Fruit fly (Drosophila melanogaster) whole organism, adult: ENCODE data around the gene ppk27.

Source experiments
- CG14711 ChIP-seq: fragments of 200-800 bp; sonication (Bioruptor generic); optimal IDR thresholded peaks from 2 replicates; lab custom pipeline; 2018; ENCODE audit warnings: missing biosample characterization, mild to moderate bottlenecking, missing genetic modification characterization, moderate library complexity
- CG7045 ChIP-seq: fragments of 200-800 bp; sonication (Bioruptor generic); optimal IDR thresholded peaks from 2 replicates; lab custom pipeline; 2017; ENCODE audit warnings: missing biosample characterization, mild to moderate bottlenecking, missing genetic modification characterization
- CG7101 ChIP-seq: fragments of 200-800 bp; sonication (Bioruptor generic); optimal IDR thresholded peaks from 2 replicates; lab custom pipeline; 2018; ENCODE audit warnings: missing biosample characterization, mild to moderate bottlenecking, missing genetic modification characterization, moderate library complexity
- pad ChIP-seq: fragments of 200-800 bp; sonication (Bioruptor generic); optimal IDR thresholded peaks from 3 replicates; lab custom pipeline; 2017; ENCODE audit warnings: missing biosample characterization, missing genetic modification characterization, mild to moderate bottlenecking, moderate library complexity, missing genetic modification reagents

DNA sequence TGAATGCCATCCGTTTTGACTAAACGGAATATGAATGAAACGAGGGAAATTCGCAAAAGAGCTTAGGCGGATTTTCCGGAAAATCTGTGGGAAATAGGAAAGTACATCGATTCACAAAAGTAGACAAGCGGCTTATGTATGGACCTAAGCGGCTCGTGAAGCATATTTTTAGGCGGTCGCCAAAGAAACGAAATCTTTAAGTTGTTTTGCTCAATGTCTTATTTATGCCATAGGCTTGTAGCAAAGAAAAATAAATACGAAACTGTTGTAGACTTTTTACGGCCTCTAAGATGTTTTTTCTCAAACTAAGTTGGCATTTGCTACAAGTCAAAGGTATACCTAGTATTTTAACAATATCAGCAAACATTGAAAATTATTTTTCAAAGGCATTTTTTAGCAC, 41.3 kb downstream of the ppk27 start, which contains the start of gene CG43089:
- TF ChIP-seq CG14711 (tag; lab: Kevin White, UChicago) = no peak
- TF ChIP-seq CG7045 (GFP tag; lab: Kevin White, UChicago) = no peak
- TF ChIP-seq CG7101 (tag; lab: Kevin White, UChicago) = no peak
- TF ChIP-seq pad (GFP tag; lab: Kevin White, UChicago) = no peak
